Fruit fly (Drosophila melanogaster): Measurements from ENCODE around the gene tna.

tna gene

DNA sequence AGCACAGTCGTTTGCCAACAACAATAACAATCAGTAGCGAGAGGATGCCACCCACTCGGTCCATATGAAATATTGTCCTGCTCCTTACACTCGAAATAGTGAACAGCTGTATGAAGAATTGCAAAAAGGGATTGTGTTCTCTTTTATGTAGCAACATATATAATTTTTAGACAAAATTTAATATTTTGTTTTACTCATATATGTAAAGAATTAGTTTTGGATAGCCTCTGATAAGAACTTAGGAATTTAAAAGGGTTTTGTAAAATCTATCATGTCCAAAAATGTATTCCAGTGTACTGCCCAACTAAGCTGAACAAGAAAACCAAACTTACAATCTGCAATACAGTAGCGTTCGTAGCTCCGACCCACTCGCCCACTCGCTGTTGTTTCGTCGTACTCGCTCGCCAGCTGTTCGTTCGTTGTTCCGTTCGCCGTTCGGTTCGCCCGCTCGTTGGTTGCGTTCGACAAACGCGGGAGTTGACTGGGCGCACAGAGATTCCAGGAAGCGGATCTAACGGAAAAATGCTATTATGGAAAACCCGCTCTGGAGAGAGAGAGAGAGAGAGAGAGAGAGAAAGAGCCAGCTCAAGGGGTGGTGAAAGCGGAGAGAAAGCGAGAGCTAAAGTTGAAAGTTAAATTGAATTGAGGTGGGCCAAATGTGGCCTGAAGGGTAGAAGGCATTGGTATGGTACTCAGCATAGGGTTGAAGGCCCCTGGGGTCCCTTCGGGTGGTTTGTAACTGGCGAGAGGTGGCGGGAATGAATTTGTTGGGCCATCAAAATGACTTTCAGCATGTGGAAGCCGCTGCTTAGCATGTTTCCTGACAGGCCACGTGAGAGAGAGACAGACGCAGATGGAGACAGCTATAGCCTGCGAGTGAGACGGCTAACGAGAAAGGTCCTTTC lies 24.5 kb upstream of the tna start (continued):
- peak; percentile 6 for TF ChIP-seq CG12744 (GFP tag; optimal IDR thresholded peaks at IDR 0.05)
- TF ChIP-seq Awh (GFP tag; IDR thresholded peaks at IDR 0.05), result peak; percentile 70
- TF ChIP-seq CG6813 (GFP tag; optimal IDR thresholded peaks at IDR 0.05), result peak; percentile 33
- peak; percentile 3 for TF ChIP-seq CG16863 (GFP tag; optimal IDR thresholded peaks at IDR 0.05)
- peak in 1 of 2 experiments; percentile 44 for TF ChIP-seq chif (GFP tag; optimal IDR thresholded peaks at IDR 0.05)
- peak; percentile 57; the same call in 1 of the 3 replicates for TF ChIP-seq H15 (GFP tag; IDR thresholded peaks at IDR 0.05)
- TF ChIP-seq CG15479 (GFP tag; optimal IDR thresholded peaks at IDR 0.05), result no peak
- TF ChIP-seq sim (GFP tag; IDR thresholded peaks at IDR 0.05), result no peak
- no peak for TF ChIP-seq CG9609 (GFP tag; optimal IDR thresholded peaks at IDR 0.05)
- no peak for TF ChIP-seq pfk (GFP tag; optimal IDR thresholded peaks at IDR 0.05)
- peak; percentile 72 for TF ChIP-seq BtbVII (GFP tag; optimal IDR thresholded peaks at IDR 0.05)
- peak; percentile 44 for TF ChIP-seq CG1602 (GFP tag; optimal IDR thresholded peaks at IDR 0.05)
- TF ChIP-seq slbo (GFP tag; IDR thresholded peaks at IDR 0.05), result peak; percentile 78
- no peak for TF ChIP-seq lov (optimal IDR thresholded peaks at IDR 0.05)
- no peak for TF ChIP-seq lov (GFP tag; IDR thresholded peaks at IDR 0.05)
- no peak for TF ChIP-seq CG31388 (GFP tag; optimal IDR thresholded peaks at IDR 0.05)
- no peak for TF ChIP-seq CG14050 (GFP tag; IDR thresholded peaks at IDR 0.05)
- no peak for TF ChIP-seq CG33557 (GFP tag; optimal IDR thresholded peaks at IDR 0.05)
- peak; percentile 56 for TF ChIP-seq CG13894 (tag; optimal IDR thresholded peaks at IDR 0.05)
- TF ChIP-seq ems (GFP tag; optimal IDR thresholded peaks at IDR 0.05), result no peak
- TF ChIP-seq PHDP (tag; optimal IDR thresholded peaks at IDR 0.05), result peak; percentile 81
- no peak for TF ChIP-seq Nf-YA (GFP tag; IDR thresholded peaks at IDR 0.05)
- TF ChIP-seq CG3726 (GFP tag; IDR thresholded peaks at IDR 0.05), result 0 out of 3 replicates have a peak, but pooled peaks have one; percentile 43
- TF ChIP-seq Hr3 (GFP tag; optimal IDR thresholded peaks at IDR 0.05), result peak; percentile 61
- peak; percentile 81 for TF ChIP-seq CG17359 (tag; optimal IDR thresholded peaks at IDR 0.05)
- TF ChIP-seq trh (GFP tag; optimal IDR thresholded peaks at IDR 0.05), result peak; percentile 29
- peak; percentile 63 for TF ChIP-seq caup (GFP tag; optimal IDR thresholded peaks at IDR 0.05; ENCODE audit: severe bottlenecking)
- TF ChIP-seq CG8478 (optimal IDR thresholded peaks at IDR 0.05), result peak; percentile 72
- TF ChIP-seq CG8765 (GFP tag; IDR thresholded peaks at IDR 0.05), result no peak
- peak; percentile 81 for TF ChIP-seq CG13424 (tag; optimal IDR thresholded peaks at IDR 0.05)
- peak; percentile 98 for TF ChIP-seq CG31224 (GFP tag; IDR thresholded peaks at IDR 0.05)
- TF ChIP-seq stc (GFP tag; IDR thresholded peaks at IDR 0.05), result peak; percentile 73
- TF ChIP-seq esg (GFP tag; conservative IDR thresholded peaks at IDR 0.05), result peak; percentile 55; the same call in 1 of the 2 replicates
- peak; percentile 9 for TF ChIP-seq Dp (GFP tag; optimal IDR thresholded peaks at IDR 0.05)
- TF ChIP-seq yki (optimal IDR thresholded peaks at IDR 0.05), result peak; percentile 25
- TF ChIP-seq CG2678 (tag; optimal IDR thresholded peaks at IDR 0.05), result peak; percentile 89
- peak; percentile 7 for TF ChIP-seq CG4707 (GFP tag; optimal IDR thresholded peaks at IDR 0.05)
- TF ChIP-seq insv (GFP tag; optimal IDR thresholded peaks at IDR 0.05), result no peak
- peak; percentile 87 for TF ChIP-seq CG7839 (tag; optimal IDR thresholded peaks at IDR 0.05)
- TF ChIP-seq CG3281 (GFP tag; optimal IDR thresholded peaks at IDR 0.05), result peak; percentile 72
- TF ChIP-seq otp (GFP tag; IDR thresholded peaks at IDR 0.05), result 0 out of 3 replicates have a peak, but pooled peaks have one; percentile 24
- peak; percentile 6 for TF ChIP-seq dm (GFP tag; optimal IDR thresholded peaks at IDR 0.05)
- TF ChIP-seq CG11093 (GFP tag; IDR thresholded peaks at IDR 0.05), result peak; percentile 49; the same call in 2 of the 3 replicates
- peak; percentile 56 for TF ChIP-seq CG17568 (GFP tag; optimal IDR thresholded peaks at IDR 0.05)
- TF ChIP-seq so (GFP tag; IDR thresholded peaks at IDR 0.05), result 0 out of 3 replicates have a peak, but pooled peaks have one; percentile 10
- peak; percentile 28 for TF ChIP-seq CG4328 (GFP tag; optimal IDR thresholded peaks at IDR 0.05)
- no peak for TF ChIP-seq CG12104 (GFP tag; optimal IDR thresholded peaks at IDR 0.05)
- peak; percentile 20; the same call in 1 of the 2 replicates for TF ChIP-seq Rx (GFP tag; IDR thresholded peaks at IDR 0.05)
- no peak for TF ChIP-seq hb (GFP tag; IDR thresholded peaks at IDR 0.05; ENCODE audit: partially characterized antibody)

Data from whole organism, embryonic.